Worm (Caenorhabditis elegans): ENCODE data around the gene lron-15.

ce11 chrII:6499067-6499466 is 45.6 kb downstream of the lron-15 start, which contains the start of gene twk-49:
- no peak for TF ChIP-seq fkh-3 (tag; optimal IDR thresholded peaks at IDR 0.05)
- TF ChIP-seq egrh-3 (GFP tag; IDR thresholded peaks at IDR 0.05) = no peak
- no peak for TF ChIP-seq hlh-26 (GFP tag; conservative IDR thresholded peaks at IDR 0.05)
- TF ChIP-seq unc-62 (GFP tag; optimal IDR thresholded peaks at IDR 0.05) = no peak
- TF ChIP-seq lag-1 (GFP tag; IDR thresholded peaks at IDR 0.05) = no peak
- TF ChIP-seq egl-44 (GFP tag; IDR thresholded peaks at IDR 0.05) = no peak
